Worm (Caenorhabditis elegans): ENCODE results near the gene T03F6.3.

DNA sequence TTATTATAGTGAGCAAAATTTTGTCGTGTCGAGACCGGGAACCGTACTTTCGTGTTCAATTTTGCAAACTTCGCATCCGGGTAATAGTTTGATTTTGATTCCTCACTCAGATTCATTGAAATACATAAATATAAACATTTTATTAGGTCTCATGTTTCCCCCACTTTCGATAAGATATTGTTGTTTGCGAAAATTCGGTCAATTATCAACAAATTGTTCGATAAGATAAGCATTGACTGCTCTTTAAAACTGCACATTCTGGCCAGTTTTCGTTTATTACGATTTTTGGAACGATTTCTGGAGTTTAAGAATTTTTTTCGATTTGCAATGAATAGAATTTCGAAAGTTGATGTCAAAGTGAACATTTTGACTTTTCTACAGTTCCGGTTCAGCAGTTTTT, 574 bp upstream of the T03F6.3 start:
- no peak for TF ChIP-seq ceh-16 (tag; optimal IDR thresholded peaks at IDR 0.05)
- TF ChIP-seq nhr-237 (tag; optimal IDR thresholded peaks at IDR 0.05), result no peak
- TF ChIP-seq ZK546.5 (tag; optimal IDR thresholded peaks at IDR 0.05), result no peak
- TF ChIP-seq nhr-11 (tag; optimal IDR thresholded peaks at IDR 0.05), result no peak
- no peak for TF ChIP-seq snpc-4 (tag; optimal IDR thresholded peaks at IDR 0.05)
- TF ChIP-seq ama-1 (optimal IDR thresholded peaks at IDR 0.05), result no peak
- TF ChIP-seq unc-55 (GFP tag; optimal IDR thresholded peaks at IDR 0.05), result no peak
- no peak for TF ChIP-seq blmp-1 (tag; optimal IDR thresholded peaks at IDR 0.05; ENCODE audit: insufficient read depth)
- no peak for TF ChIP-seq zag-1 (tag; optimal IDR thresholded peaks at IDR 0.05)
- TF ChIP-seq unc-62 (GFP tag; optimal IDR thresholded peaks at IDR 0.05), result no peak
- no peak for TF ChIP-seq ztf-11 (tag; optimal IDR thresholded peaks at IDR 0.05)
- TF ChIP-seq lin-13 (GFP tag; optimal IDR thresholded peaks at IDR 0.05), result no peak
- TF ChIP-seq nhr-21 (tag; optimal IDR thresholded peaks at IDR 0.05), result no peak
